Worm (Caenorhabditis elegans) whole organism, L3 larva: ENCODE data around the gene F07D3.3.

Source experiments
- ZK546.5 ChIP-seq: sonication (generic microtip); optimal IDR thresholded peaks from 2 replicates; lab custom pipeline; 2017; ENCODE audit warnings: missing biosample characterization, missing genetic modification characterization
- aly-2 ChIP-seq: fragments of 150-350 bp; optimal IDR thresholded peaks from 2 replicates; lab custom pipeline; 2014; ENCODE audit warnings: missing biosample characterization, missing genetic modification characterization
- ama-1 ChIP-seq: fragments of 150-350 bp; optimal IDR thresholded peaks from 2 replicates; lab custom pipeline; 2018
- ceh-82 ChIP-seq: fragments of 150-350 bp; optimal IDR thresholded peaks from 2 replicates; lab custom pipeline; 2014; ENCODE audit warnings: missing biosample characterization, missing genetic modification characterization
- ceh-9 ChIP-seq: sonication (generic microtip); optimal IDR thresholded peaks from 2 replicates; lab custom pipeline; 2018; ENCODE audit warnings: missing biosample characterization, missing genetic modification characterization
- daf-12 ChIP-seq: fragments of 150-350 bp; optimal IDR thresholded peaks from 2 replicates; lab custom pipeline; 2014; ENCODE audit warnings: missing biosample characterization, missing genetic modification reagents, missing genetic modification characterization
- egl-5 ChIP-seq: fragments of 150-350 bp; optimal IDR thresholded peaks from 2 replicates; lab custom pipeline; 2017; ENCODE audit warnings: missing biosample characterization, missing genetic modification reagents, missing genetic modification characterization, inconsistent platforms
- elt-1 ChIP-seq: fragments of 150-350 bp; optimal IDR thresholded peaks from 2 replicates; lab custom pipeline; 2014; ENCODE audit warnings: missing biosample characterization, missing genetic modification characterization
- elt-2 ChIP-seq: sonication (generic microtip); optimal IDR thresholded peaks from 2 replicates; lab custom pipeline; 2016; ENCODE audit warnings: missing genetic modification reagents, mild to moderate bottlenecking, missing genetic modification characterization, missing compliant biosample characterization
- elt-3 ChIP-seq, 3 experiments: fragments of 150-350 bp in 1 of 3; sonication (generic microtip) in 2 of 3; optimal IDR thresholded peaks; 2 replicates in 2 of 3; 4 replicates in 1 of 3; lab custom pipeline; 2014 to 2017; ENCODE audit warnings: missing biosample characterization in 3 of 3, missing genetic modification characterization in 3 of 3
- eor-1 ChIP-seq, 2 experiments: fragments of 150-350 bp; optimal IDR thresholded peaks; 2 replicates each; lab custom pipeline; 2014 to 2018; ENCODE audit warnings: missing biosample characterization in 2 of 2, missing genetic modification characterization in 2 of 2
- fkh-10 ChIP-seq: sonication (generic microtip); optimal IDR thresholded peaks from 2 replicates; lab custom pipeline; 2017; ENCODE audit warnings: missing biosample characterization, missing genetic modification reagents, missing genetic modification characterization
- fkh-2 ChIP-seq: fragments of 150-350 bp; optimal IDR thresholded peaks from 2 replicates; lab custom pipeline; 2014; ENCODE audit warnings: missing biosample characterization, missing genetic modification reagents, missing genetic modification characterization
- fos-1 ChIP-seq: fragments of 150-350 bp; optimal IDR thresholded peaks from 2 replicates; lab custom pipeline; 2014; ENCODE audit warnings: missing biosample characterization, missing genetic modification characterization
- hmg-11 ChIP-seq: sonication (generic microtip); optimal IDR thresholded peaks from 2 replicates; lab custom pipeline; 2016; ENCODE audit warnings: missing genetic modification characterization, missing compliant biosample characterization
- jun-1 ChIP-seq: fragments of 150-350 bp; optimal IDR thresholded peaks from 2 replicates; lab custom pipeline; 2014; ENCODE audit warnings: missing biosample characterization, missing genetic modification reagents, missing genetic modification characterization
- lin-39 ChIP-seq: fragments of 150-350 bp; optimal IDR thresholded peaks from 2 replicates; lab custom pipeline; 2018; ENCODE audit warnings: missing biosample characterization, missing genetic modification reagents, missing genetic modification characterization
- nfya-1 ChIP-seq: sonication (generic microtip); optimal IDR thresholded peaks from 2 replicates; lab custom pipeline; 2017; ENCODE audit warnings: missing genetic modification characterization, mild to moderate bottlenecking, missing compliant biosample characterization, antibody characterized with exemption, moderate library complexity; ENCODE audit not compliant: insufficient read depth
- nhr-11 ChIP-seq: fragments of 150-350 bp; optimal IDR thresholded peaks from 2 replicates; lab custom pipeline; 2014; ENCODE audit warnings: missing biosample characterization, missing genetic modification characterization
- nhr-23 ChIP-seq: fragments of 150-350 bp; optimal IDR thresholded peaks from 2 replicates; lab custom pipeline; 2014; ENCODE audit warnings: missing biosample characterization, missing genetic modification reagents, missing genetic modification characterization
- nhr-25 ChIP-seq: sonication (generic microtip); optimal IDR thresholded peaks from 2 replicates; lab custom pipeline; 2017; ENCODE audit warnings: missing biosample characterization, missing genetic modification characterization
- nhr-28 ChIP-seq: fragments of 150-350 bp; optimal IDR thresholded peaks from 2 replicates; lab custom pipeline; 2014; ENCODE audit warnings: missing biosample characterization, missing genetic modification characterization
- nhr-43 ChIP-seq: sonication (generic microtip); optimal IDR thresholded peaks from 2 replicates; lab custom pipeline; 2016; ENCODE audit warnings: mild to moderate bottlenecking, missing genetic modification characterization, missing compliant biosample characterization; ENCODE audit not compliant: poor library complexity, severe bottlenecking
- nhr-67 ChIP-seq: fragments of 150-350 bp; optimal IDR thresholded peaks from 2 replicates; lab custom pipeline; 2014; ENCODE audit warnings: missing biosample characterization, missing genetic modification characterization
- nhr-76 ChIP-seq: fragments of 150-350 bp; sonication (generic microtip); optimal IDR thresholded peaks from 5 replicates; lab custom pipeline; 2014; ENCODE audit warnings: missing biosample characterization, missing genetic modification characterization
- nhr-77 ChIP-seq: fragments of 150-350 bp; optimal IDR thresholded peaks from 2 replicates; lab custom pipeline; 2014; ENCODE audit warnings: missing biosample characterization, missing genetic modification characterization
- pha-4 ChIP-seq: fragments of 150-350 bp; optimal IDR thresholded peaks from 2 replicates; lab custom pipeline; 2014; ENCODE audit warnings: missing biosample characterization, missing genetic modification reagents, missing genetic modification characterization
- pqm-1 ChIP-seq: fragments of 150-350 bp; optimal IDR thresholded peaks from 2 replicates; lab custom pipeline; 2017; ENCODE audit warnings: missing biosample characterization, missing genetic modification characterization, inconsistent platforms
- sea-2 ChIP-seq: fragments of 150-350 bp; sonication (generic microtip); optimal IDR thresholded peaks from 4 replicates; lab custom pipeline; 2014; ENCODE audit warnings: missing biosample characterization, missing genetic modification reagents, missing genetic modification characterization
- skn-1 ChIP-seq: fragments of 150-350 bp; optimal IDR thresholded peaks from 2 replicates; lab custom pipeline; 2014; ENCODE audit warnings: missing biosample characterization, missing genetic modification characterization
- snpc-4 ChIP-seq: fragments of 150-350 bp; optimal IDR thresholded peaks from 2 replicates; lab custom pipeline; 2014; ENCODE audit warnings: missing biosample characterization, missing genetic modification characterization
- unc-39 ChIP-seq: sonication (generic microtip); optimal IDR thresholded peaks from 4 replicates; lab custom pipeline; 2017; ENCODE audit warnings: missing biosample characterization, missing genetic modification characterization
- zag-1 ChIP-seq: fragments of 150-350 bp; optimal IDR thresholded peaks from 2 replicates; lab custom pipeline; 2014; ENCODE audit warnings: missing biosample characterization, missing genetic modification characterization
- ztf-11 ChIP-seq: fragments of 150-350 bp; optimal IDR thresholded peaks from 2 replicates; lab custom pipeline; 2014; ENCODE audit warnings: missing biosample characterization, missing genetic modification characterization
- ztf-4 ChIP-seq: fragments of 150-350 bp; optimal IDR thresholded peaks from 2 replicates; lab custom pipeline; 2014; ENCODE audit warnings: missing biosample characterization, missing genetic modification characterization

Gene F07D3.3

DNA sequence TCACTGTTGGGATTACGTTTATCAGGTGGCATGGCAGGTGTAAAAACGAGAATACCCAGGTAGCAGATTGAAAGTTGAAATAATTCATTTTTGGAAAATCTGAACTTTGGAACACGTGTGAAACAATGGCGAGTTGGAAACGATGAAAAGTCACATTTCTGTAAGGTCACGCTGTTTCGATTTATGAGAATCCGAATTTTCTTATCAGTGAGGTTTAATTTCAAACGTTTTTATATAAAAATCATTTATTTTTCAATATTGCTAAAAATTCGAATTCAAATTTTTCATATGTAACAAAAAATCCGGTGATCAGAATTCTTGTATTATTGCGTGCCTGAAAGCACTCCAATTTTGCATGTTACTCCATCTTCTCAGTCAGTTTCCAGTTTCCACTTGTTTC lies at the start of gene F07D3.3:
Gene F07D3.3, minus strand, starts transcription at position 101 of the 400 bp plus-strand sequence.
- TF ChIP-seq elt-1 (tag; lab: Kevin White, UChicago) = no peak
- TF ChIP-seq eor-1 (tag; optimal IDR thresholded peaks at IDR 0.05; lab: Kevin White, UChicago) = no peak
- TF ChIP-seq nfya-1 (tag; lab: Kevin White, UChicago) = no peak
- no peak for TF ChIP-seq nhr-67 (tag; lab: Kevin White, UChicago)
- no peak for TF ChIP-seq lin-39 (tag; lab: Kevin White, UChicago)
- TF ChIP-seq nhr-25 (tag; lab: Kevin White, UChicago) = no peak
- no peak for TF ChIP-seq ZK546.5
- TF ChIP-seq nhr-11 (tag; lab: Kevin White, UChicago) = no peak
- TF ChIP-seq jun-1 (tag; lab: Kevin White, UChicago) = no peak
- no peak for TF ChIP-seq egl-5
- no peak for TF ChIP-seq unc-39
- no peak for TF ChIP-seq snpc-4 (tag; lab: Kevin White, UChicago)
- no peak for TF ChIP-seq fos-1 (tag; lab: Kevin White, UChicago)
- TF ChIP-seq ceh-9 (tag; lab: Kevin White, UChicago) = no peak
- TF ChIP-seq hmg-11 = no peak
- TF ChIP-seq nhr-77 (tag; lab: Kevin White, UChicago) = no peak
- TF ChIP-seq nhr-28 (tag; lab: Kevin White, UChicago) = no peak
- no peak for TF ChIP-seq nhr-76 (tag; lab: Kevin White, UChicago)
- TF ChIP-seq nhr-43 (tag; lab: Kevin White, UChicago) = no peak
- TF ChIP-seq ztf-4 (tag; lab: Kevin White, UChicago) = no peak

DNA sequence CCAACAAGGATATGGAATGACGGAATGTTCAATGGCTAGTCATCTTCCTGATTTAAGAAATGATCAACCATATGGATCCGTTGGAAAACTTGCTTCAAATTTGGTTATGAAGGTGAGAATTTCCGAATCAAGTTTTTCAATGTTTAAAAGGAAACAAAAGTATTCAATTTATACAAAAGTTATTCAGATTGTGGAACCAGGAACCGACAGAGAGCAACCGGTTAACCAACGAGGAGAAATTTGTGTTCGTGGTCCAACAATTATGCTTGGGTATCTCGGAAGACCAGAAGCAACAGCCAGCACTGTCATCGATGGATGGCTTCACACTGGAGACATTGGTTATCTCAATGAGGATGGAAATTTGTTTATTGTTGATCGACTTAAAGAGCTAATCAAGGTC lies 47.1 kb upstream of the F07D3.3 start:
- TF ChIP-seq aly-2 (tag; lab: Kevin White, UChicago) = no peak
- no peak for TF ChIP-seq unc-39
- TF ChIP-seq, all 47 proteins: peak for 0

DNA sequence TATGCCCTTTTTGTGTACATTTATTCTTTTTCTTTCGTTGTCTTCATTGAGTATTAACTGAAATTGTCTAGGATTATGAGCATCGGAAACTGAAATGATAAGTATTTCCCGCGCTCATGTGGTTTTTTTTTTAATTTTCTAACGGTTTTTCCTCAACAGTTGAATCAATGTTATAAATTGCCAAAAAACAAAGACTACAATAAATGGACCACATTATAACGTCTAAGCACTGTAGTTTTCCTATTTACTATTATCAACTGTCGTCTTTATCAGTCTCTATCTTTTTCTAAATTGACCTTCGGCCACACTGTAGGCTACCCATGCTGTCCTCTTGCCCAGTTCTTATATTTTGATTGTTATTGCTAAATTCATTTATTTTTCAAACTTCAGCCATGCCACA lies 45.2 kb upstream of the F07D3.3 start, which contains the start of gene acs-14:
Gene acs-14, plus strand, starts transcription at position 391 of the 400 bp plus-strand sequence.
- TF ChIP-seq elt-1 (tag; lab: Kevin White, UChicago) (no peak), ztf-11 (tag; lab: Kevin White, UChicago) (no peak), elt-2 (tag; lab: Kevin White, UChicago) (peak; percentile 67), pha-4 (tag; lab: Kevin White, UChicago) (peak; percentile 1)

DNA sequence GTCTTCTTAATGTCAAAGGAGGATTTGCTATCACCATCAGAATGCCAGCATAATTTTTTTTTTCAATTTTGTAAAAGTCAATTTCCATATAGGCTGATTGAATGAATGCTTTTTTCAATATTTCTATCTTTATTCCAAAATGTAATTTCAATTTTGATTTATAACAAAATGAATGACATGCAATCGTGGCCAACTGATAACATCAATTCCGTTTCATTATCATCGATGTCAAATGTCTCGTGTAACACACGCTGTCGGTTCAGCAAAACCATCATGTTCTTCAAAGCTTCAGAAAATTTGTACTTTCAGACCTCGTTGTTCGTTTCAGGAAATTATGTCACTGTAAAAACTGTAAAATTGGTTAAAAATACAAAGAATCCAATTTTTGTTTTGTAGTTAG lies 44.4 kb upstream of the F07D3.3 start:
- TF ChIP-seq fos-1 (tag; lab: Kevin White, UChicago) = no peak
- no peak for TF ChIP-seq eor-1 (tag; optimal IDR thresholded peaks at IDR 0.05; lab: Kevin White, UChicago)
- no peak for TF ChIP-seq skn-1 (tag; lab: Kevin White, UChicago)
- no peak for TF ChIP-seq ama-1 (lab: Kevin White, UChicago)
- no peak for TF ChIP-seq daf-12
- TF ChIP-seq zag-1 = no peak
- TF ChIP-seq elt-1 (tag; lab: Kevin White, UChicago) = no peak
- no peak for TF ChIP-seq hmg-11
- no peak for TF ChIP-seq nhr-28 (tag; lab: Kevin White, UChicago)
- no peak for TF ChIP-seq nfya-1 (tag; lab: Kevin White, UChicago)
- no peak for TF ChIP-seq ceh-82 (tag; lab: Kevin White, UChicago)
- no peak for TF ChIP-seq snpc-4 (tag; lab: Kevin White, UChicago)
- no peak for TF ChIP-seq fkh-10 (GFP tag; lab: Kevin White, UChicago)
- TF ChIP-seq pqm-1 = peak; percentile 80
- TF ChIP-seq sea-2 (GFP tag; lab: Kevin White, UChicago) = no peak
- no peak for TF ChIP-seq elt-3 (tag; optimal IDR thresholded peaks at IDR 0.05; lab: Kevin White, UChicago)
- TF ChIP-seq ZK546.5 = no peak
- peak; percentile 82 for TF ChIP-seq elt-2 (tag; lab: Kevin White, UChicago)

DNA sequence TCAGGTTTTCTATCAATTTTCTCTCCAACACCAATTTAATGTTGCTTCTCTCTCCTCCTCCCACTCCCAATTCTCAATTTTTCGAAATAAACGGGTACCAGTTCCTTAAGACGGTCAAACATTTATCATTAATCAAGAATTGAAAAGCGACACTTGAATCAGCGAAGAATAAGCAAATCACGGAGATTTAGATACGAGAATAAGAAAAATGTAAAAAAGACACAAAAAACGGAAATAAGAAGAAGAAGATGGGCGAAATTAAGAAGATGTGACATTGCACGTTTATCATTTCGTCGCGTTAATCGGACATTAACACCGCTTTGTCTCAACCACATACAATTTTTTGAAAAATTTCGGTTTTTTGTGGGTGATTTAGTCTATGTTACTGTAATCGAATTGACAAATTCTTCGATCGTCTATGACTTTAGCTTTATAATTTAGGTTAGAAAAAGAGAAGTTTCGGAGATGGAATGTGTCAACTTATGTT lies 42.0 kb upstream of the F07D3.3 start, which contains the start of gene haao-1:
Gene haao-1, plus strand, starts transcription at position 437 of the 487 bp plus-strand sequence.
- no peak for TF ChIP-seq fkh-2 (tag; lab: Kevin White, UChicago)
- TF ChIP-seq nhr-23 (tag; lab: Kevin White, UChicago) = peak; percentile 41
- peak; percentile 49 for TF ChIP-seq nhr-25 (tag; lab: Kevin White, UChicago)
